Fruit fly (Drosophila melanogaster) whole organism, prepupa: ENCODE data around the gene Muc12Ea.
"Not testable (repeated sequence)": the region's sequence is repeated elsewhere in the genome, so short reads cannot be mapped to it uniquely, and the experiment has no call there.

Experiments
- CG11294 ChIP-seq: fragments of 200-800 bp; sonication (Bioruptor generic); IDR thresholded peaks from 2 replicates; pipeline ENCODE4 v1.3.6; 2022; ENCODE audit warnings: missing biosample characterization, missing genetic modification characterization
- CG11902 ChIP-seq: fragments of 200-800 bp; sonication (Bioruptor generic); optimal IDR thresholded peaks from 3 replicates; lab custom pipeline; 2016; ENCODE audit warnings: missing biosample characterization, missing genetic modification characterization
- CG1621 ChIP-seq: fragments of 200-800 bp; sonication (Bioruptor generic); optimal IDR thresholded peaks from 3 replicates; lab custom pipeline; 2018; ENCODE audit warnings: missing biosample characterization, mild to moderate bottlenecking, missing genetic modification characterization
- CG16779 ChIP-seq: fragments of 200-800 bp; sonication (Bioruptor generic); optimal IDR thresholded peaks from 3 replicates; lab custom pipeline; 2017; ENCODE audit warnings: missing biosample characterization, mild to moderate bottlenecking, missing genetic modification characterization
- CG31627 ChIP-seq: fragments of 200-800 bp; sonication (Bioruptor generic); optimal IDR thresholded peaks from 3 replicates; lab custom pipeline; 2016; ENCODE audit warnings: missing biosample characterization, missing genetic modification characterization
- CG32006 ChIP-seq: fragments of 200-800 bp; sonication (Bioruptor generic); optimal IDR thresholded peaks from 3 replicates; lab custom pipeline; 2017; ENCODE audit warnings: missing biosample characterization, mild to moderate bottlenecking, missing genetic modification characterization
- CG34406 ChIP-seq: fragments of 200-800 bp; sonication (Bioruptor generic); optimal IDR thresholded peaks from 3 replicates; lab custom pipeline; 2016; ENCODE audit warnings: missing biosample characterization, missing genetic modification characterization
- CG4318 ChIP-seq: fragments of 200-800 bp; sonication (Bioruptor generic); optimal IDR thresholded peaks from 3 replicates; lab custom pipeline; 2017; ENCODE audit warnings: missing biosample characterization, mild to moderate bottlenecking, missing genetic modification characterization
- CG6163 ChIP-seq: fragments of 200-800 bp; sonication (Bioruptor generic); IDR thresholded peaks from 3 replicates; pipeline ENCODE4 v1.3.6; 2022; ENCODE audit warnings: missing biosample characterization, missing genetic modification characterization
- CG6792 ChIP-seq: fragments of 200-800 bp; sonication (Bioruptor generic); optimal IDR thresholded peaks from 3 replicates; lab custom pipeline; 2016; ENCODE audit warnings: missing biosample characterization, missing genetic modification characterization
- CG7368 ChIP-seq: fragments of 200-800 bp; sonication (Bioruptor generic); optimal IDR thresholded peaks from 3 replicates; lab custom pipeline; 2016; ENCODE audit warnings: missing biosample characterization, missing genetic modification characterization
- Eip75B ChIP-seq: fragments of 200-800 bp; sonication (Bioruptor generic); optimal IDR thresholded peaks from 3 replicates; lab custom pipeline; 2016; ENCODE audit warnings: missing biosample characterization, missing genetic modification characterization
- Eip93F ChIP-seq: fragments of 200-800 bp; sonication (Bioruptor generic); optimal IDR thresholded peaks from 2 replicates; lab custom pipeline; 2016; ENCODE audit warnings: missing biosample characterization, mild to moderate bottlenecking, missing genetic modification characterization
- Ets21C ChIP-seq: fragments of 200-800 bp; sonication (Bioruptor generic); optimal IDR thresholded peaks from 3 replicates; lab custom pipeline; 2016; ENCODE audit warnings: missing biosample characterization, missing genetic modification characterization
- Ets96B ChIP-seq: fragments of 200-800 bp; optimal IDR thresholded peaks from 2 replicates; lab custom pipeline; 2019; ENCODE audit warnings: missing biosample characterization, mild to moderate bottlenecking, missing genetic modification characterization, moderate library complexity
- Smox ChIP-seq: fragments of 200-800 bp; sonication (Bioruptor generic); optimal IDR thresholded peaks from 3 replicates; lab custom pipeline; 2016; ENCODE audit warnings: missing biosample characterization, missing genetic modification characterization
- Sox102F ChIP-seq: fragments of 200-800 bp; sonication (Bioruptor generic); optimal IDR thresholded peaks from 2 replicates; lab custom pipeline; 2016; ENCODE audit warnings: missing biosample characterization, mild to moderate bottlenecking, missing genetic modification characterization
- Sox14 ChIP-seq: fragments of 200-800 bp; sonication (Bioruptor generic); optimal IDR thresholded peaks from 3 replicates; lab custom pipeline; 2016; ENCODE audit warnings: missing biosample characterization, missing genetic modification characterization
- dac ChIP-seq: fragments of 200-800 bp; sonication (Bioruptor generic); optimal IDR thresholded peaks from 2 replicates; lab custom pipeline; 2017; ENCODE audit warnings: missing biosample characterization, mild to moderate bottlenecking, missing genetic modification characterization
- eg ChIP-seq: fragments of 200-800 bp; sonication (Bioruptor generic); IDR thresholded peaks from 3 replicates; pipeline ENCODE4 v1.3.6; 2022; ENCODE audit warnings: missing biosample characterization, missing genetic modification characterization
- fd59A ChIP-seq: fragments of 200-800 bp; sonication (Bioruptor generic); optimal IDR thresholded peaks from 2 replicates; lab custom pipeline; 2017; ENCODE audit warnings: missing biosample characterization, mild to moderate bottlenecking, missing genetic modification characterization, missing genetic modification reagents
- fd85E ChIP-seq: fragments of 200-800 bp; sonication (Bioruptor generic); optimal IDR thresholded peaks from 3 replicates; lab custom pipeline; 2016; ENCODE audit warnings: missing biosample characterization, missing genetic modification characterization
- fkh ChIP-seq: fragments of 200-800 bp; sonication (Bioruptor generic); optimal IDR thresholded peaks from 3 replicates; lab custom pipeline; 2017; ENCODE audit warnings: missing biosample characterization, mild to moderate bottlenecking, missing genetic modification characterization, moderate library complexity
- net ChIP-seq: fragments of 200-800 bp; sonication (Bioruptor generic); optimal IDR thresholded peaks from 3 replicates; lab custom pipeline; 2016; ENCODE audit warnings: missing biosample characterization, missing genetic modification characterization
- pdm3 ChIP-seq: fragments of 200-800 bp; sonication (Bioruptor generic); optimal IDR thresholded peaks from 3 replicates; lab custom pipeline; 2016; ENCODE audit warnings: missing biosample characterization, missing genetic modification characterization
- salr ChIP-seq, 2 experiments: fragments of 200-800 bp; sonication (Bioruptor generic); optimal IDR thresholded peaks; 3 replicates each; lab custom pipeline; 2016 to 2018; ENCODE audit warnings: missing biosample characterization in 2 of 2, missing genetic modification characterization in 2 of 2, mild to moderate bottlenecking in 1 of 2
- spab ChIP-seq: fragments of 200-800 bp; sonication (Bioruptor generic); optimal IDR thresholded peaks from 2 replicates; lab custom pipeline; 2017; ENCODE audit warnings: missing biosample characterization, mild to moderate bottlenecking, missing genetic modification characterization, missing genetic modification reagents
- ss ChIP-seq, 2 experiments: fragments of 200-800 bp; sonication (Bioruptor generic); optimal IDR thresholded peaks; 2 replicates in 1 of 2; 3 replicates in 1 of 2; lab custom pipeline; 2017 to 2018; ENCODE audit warnings: mild to moderate bottlenecking in 2 of 2, missing biosample characterization in 2 of 2, missing genetic modification characterization in 2 of 2, moderate library complexity in 1 of 2
- vri ChIP-seq: fragments of 200-800 bp; sonication (Bioruptor generic); optimal IDR thresholded peaks from 3 replicates; lab custom pipeline; 2016; ENCODE audit warnings: missing biosample characterization, mild to moderate bottlenecking, missing genetic modification characterization

Gene Muc12Ea

DNA sequence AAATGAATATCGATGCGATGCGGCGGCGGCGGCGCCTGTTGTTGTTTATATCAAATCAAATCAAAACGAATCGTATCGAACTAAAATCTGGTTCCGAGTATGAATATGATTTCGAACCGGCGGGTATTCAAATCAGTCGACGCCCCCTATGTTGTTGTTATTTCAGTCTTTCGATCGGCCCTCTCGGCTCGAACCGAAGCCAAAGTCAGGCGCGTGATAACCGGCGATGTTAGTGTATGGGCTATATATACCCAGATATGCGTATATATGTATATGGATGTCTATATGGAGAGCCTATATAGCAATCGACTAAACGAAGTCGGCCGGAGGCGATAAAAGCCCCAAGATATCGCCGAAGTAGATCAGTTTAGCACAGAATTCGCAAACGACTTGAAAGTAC is 16.7 kb upstream of the Muc12Ea start, which contains the start of the genes CG46317 and Tat:
Gene CG46317, plus strand, starts transcription at position 361 of the 400 bp plus-strand sequence.
Gene Tat, plus strand, starts transcription at position 361 of the 400 bp plus-strand sequence.
- TF ChIP-seq CG6792 (no peak), CG4318 (no peak), Sox102F (no peak), Smox (GFP tag; lab: Kevin White, UChicago) (no peak), CG11294 (GFP tag; lab: Robert Waterston, UW) (no peak), CG16779 (tag; lab: Kevin White, UChicago) (no peak), Ets21C (GFP tag; lab: Kevin White, UChicago) (no peak), CG34406 (GFP tag; lab: Kevin White, UChicago) (no peak), fkh (no peak), net (GFP tag; lab: Kevin White, UChicago) (no peak), fd85E (GFP tag; lab: Kevin White, UChicago) (no peak), CG6163 (GFP tag; lab: Robert Waterston, UW) (no peak), Ets96B (tag; lab: Kevin White, UChicago) (no peak), spab (no peak)

DNA sequence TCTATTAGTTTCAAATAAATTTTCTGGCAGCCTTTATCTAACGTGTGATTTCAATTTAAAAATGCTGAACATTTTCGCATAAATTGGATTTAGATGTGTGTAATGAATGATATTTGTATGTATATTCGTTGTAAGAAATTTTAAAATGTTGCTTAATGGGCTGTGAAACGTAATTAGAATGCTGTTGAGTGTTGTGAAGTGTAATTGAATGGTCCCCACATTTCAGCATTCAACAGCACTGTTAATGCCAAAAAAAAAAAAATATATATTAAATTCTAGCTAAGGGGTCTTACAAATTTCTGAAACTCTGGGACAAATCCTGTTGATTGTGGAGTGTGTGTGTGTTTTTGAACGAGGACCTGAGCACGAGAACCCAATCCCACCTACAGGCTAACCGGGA is 12.4 kb upstream of the Muc12Ea start:
- no peak for TF ChIP-seq CG32006 (GFP tag; lab: Kevin White, UChicago)
- TF ChIP-seq eg (GFP tag; lab: Robert Waterston, UW), result no peak
- no peak for TF ChIP-seq pdm3 (GFP tag; lab: Kevin White, UChicago)
- TF ChIP-seq net (GFP tag; lab: Kevin White, UChicago), result no peak
- TF ChIP-seq Eip93F, result no peak
- no peak for TF ChIP-seq CG16779 (tag; lab: Kevin White, UChicago)
- TF ChIP-seq CG11902, result no peak
- no peak for TF ChIP-seq dac (GFP tag; lab: Kevin White, UChicago)
- TF ChIP-seq Sox14, result no peak
- TF ChIP-seq CG31627 (GFP tag; lab: Kevin White, UChicago), result no peak
- TF ChIP-seq fd85E (GFP tag; lab: Kevin White, UChicago), result no peak
- TF ChIP-seq, all 60 proteins: peak for 0

DNA sequence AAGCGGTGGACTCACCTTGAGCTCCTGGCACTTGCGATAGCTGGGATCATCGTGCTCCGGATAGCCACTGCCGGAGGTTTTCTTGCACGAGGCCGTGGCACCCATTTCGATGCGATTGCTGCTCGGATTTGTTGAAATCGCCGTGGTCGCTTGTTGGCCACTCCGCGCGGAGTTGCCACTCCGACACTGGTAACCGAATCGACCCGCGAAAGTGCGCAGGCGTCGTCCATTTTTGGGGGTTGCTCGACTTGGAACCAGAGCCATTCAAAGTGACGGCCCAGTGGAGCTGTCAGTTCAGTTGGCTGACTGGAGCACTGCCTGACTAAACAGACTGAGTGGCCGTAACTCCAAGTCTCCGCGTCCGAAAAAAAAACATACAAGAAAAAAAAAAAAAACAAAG is 11.5 kb upstream of the Muc12Ea start, which contains the start of the genes CG13404 and na:
Gene CG13404, minus strand, starts transcription at position 176 of the 400 bp plus-strand sequence.
Gene na, plus strand, starts transcription at position 293 of the 400 bp plus-strand sequence.
- TF ChIP-seq CG6163 (GFP tag; lab: Robert Waterston, UW), result no peak
- 0 out of 3 replicates have a peak, but pooled peaks have one; percentile 26 for TF ChIP-seq eg (GFP tag; lab: Robert Waterston, UW)
- no peak for TF ChIP-seq ss (GFP tag; optimal IDR thresholded peaks at IDR 0.05; lab: Kevin White, UChicago)

DNA sequence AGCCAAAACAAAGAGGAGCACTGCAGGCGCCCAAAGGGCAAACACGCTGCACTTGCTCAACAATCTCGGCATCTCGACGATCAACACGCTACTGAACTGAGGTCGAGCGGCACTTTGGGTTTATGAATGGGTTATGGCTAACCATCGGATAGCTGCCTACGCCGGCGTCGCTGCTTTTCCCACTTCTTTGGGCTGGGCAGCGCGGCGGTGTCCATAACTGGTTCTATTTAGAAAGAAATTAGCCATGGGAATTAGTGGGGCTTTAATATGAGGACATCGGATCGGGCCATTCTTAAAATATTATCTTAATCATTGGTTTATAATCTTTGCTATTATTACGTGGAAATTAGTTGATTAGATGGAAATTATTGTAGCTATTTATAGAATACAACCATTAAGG is 11.8 kb downstream of the Muc12Ea start, which contains the start of gene CG9400:
Gene CG9400, minus strand, starts transcription at position 101 of the 400 bp plus-strand sequence.
- TF ChIP-seq salr (GFP tag; optimal IDR thresholded peaks at IDR 0.05; lab: Kevin White, UChicago) (no peak), fd59A (no peak), vri (no peak)

DNA sequence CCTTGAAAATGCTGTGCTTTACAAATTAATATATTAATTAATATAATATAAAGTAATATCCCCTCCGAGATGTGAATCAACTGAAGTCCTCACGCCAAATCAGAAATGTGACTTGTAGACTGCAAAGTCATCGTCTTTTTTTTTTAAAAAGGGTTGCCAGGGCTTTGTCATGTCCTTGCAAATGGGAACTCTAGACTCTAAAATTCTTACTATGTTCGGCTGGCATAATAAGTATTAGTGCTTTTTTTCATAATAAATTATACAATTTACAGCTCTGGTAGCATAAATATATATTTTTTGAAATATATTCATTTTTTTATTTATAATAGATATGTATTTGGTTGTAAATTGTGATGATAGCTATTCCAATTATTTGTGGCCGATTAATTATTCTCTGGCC is 37.9 kb downstream of the Muc12Ea start, which contains the start of gene betaNACtes2:
Gene betaNACtes2, minus strand, starts transcription at position 101 of the 400 bp plus-strand sequence.
- TF ChIP-seq CG11294 (GFP tag; lab: Robert Waterston, UW); Eip75B; CG6163 (GFP tag; lab: Robert Waterston, UW): not testable (repeated sequence)

DNA sequence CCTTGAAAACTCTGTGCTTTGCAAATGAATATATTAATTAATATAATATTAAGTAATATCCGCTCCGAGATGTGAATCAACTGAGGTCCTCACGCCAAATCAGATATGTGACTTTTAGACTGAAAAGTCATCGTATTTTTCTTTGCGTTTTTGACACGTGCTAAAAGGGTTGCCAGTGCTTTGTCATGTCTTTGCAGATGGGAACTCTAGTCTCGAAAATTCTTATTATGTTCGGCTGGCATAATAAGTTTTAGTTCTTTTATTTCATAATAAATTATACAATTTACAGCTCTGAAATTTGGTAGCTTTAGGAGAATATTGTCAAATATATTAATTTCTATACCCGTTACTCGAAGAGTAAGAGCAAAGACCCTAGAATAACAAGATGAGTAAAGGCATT is 39.5 kb downstream of the Muc12Ea start, which contains the start of gene betaNACtes6:
Gene betaNACtes6, minus strand, starts transcription at position 101 of the 400 bp plus-strand sequence.
- TF ChIP-seq CG1621; CG7368 (GFP tag; lab: Kevin White, UChicago); ss (GFP tag; optimal IDR thresholded peaks at IDR 0.05; lab: Kevin White, UChicago): not testable (repeated sequence)
